Worm (Caenorhabditis elegans) whole organism, midembryonic: Measurements from ENCODE around the gene chca-1.

Experiments
- T22C8.4 ChIP-seq: fragments of 200-800 bp; sonication (Bioruptor generic); IDR thresholded peaks from 2 replicates; pipeline ENCODE4 v1.3.6; 2022; ENCODE audit warnings: missing genetic modification characterization, missing compliant biosample characterization
- cog-1 ChIP-seq: sonication (generic microtip); optimal IDR thresholded peaks from 2 replicates; lab custom pipeline; 2016; ENCODE audit warnings: missing genetic modification characterization, missing compliant biosample characterization
- flt-1 ChIP-seq: fragments of 200-800 bp; sonication (Bioruptor generic); IDR thresholded peaks from 2 replicates; pipeline ENCODE4 v1.3.6; 2022; ENCODE audit warnings: missing genetic modification characterization, missing compliant biosample characterization
- klf-2 ChIP-seq: fragments of 200-800 bp; sonication (Bioruptor generic); conservative IDR thresholded peaks from 2 replicates; pipeline ENCODE4 v1.3.6; 2022; ENCODE audit warnings: missing genetic modification reagents, missing genetic modification characterization, missing compliant biosample characterization
- med-1 ChIP-seq: sonication (generic microtip); optimal IDR thresholded peaks from 2 replicates; lab custom pipeline; 2017; ENCODE audit warnings: missing genetic modification characterization, mild to moderate bottlenecking, missing compliant biosample characterization, antibody characterized with exemption, missing genetic modification reagents; ENCODE audit not compliant: insufficient read depth
- ref-1 ChIP-seq: fragments of 200-800 bp; sonication (Bioruptor generic); conservative IDR thresholded peaks from 2 replicates; pipeline ENCODE4 v1.3.6; 2022; ENCODE audit warnings: missing genetic modification reagents, missing genetic modification characterization, missing compliant biosample characterization
- tab-1 ChIP-seq: fragments of 200-800 bp; sonication (Bioruptor generic); IDR thresholded peaks from 2 replicates; pipeline ENCODE4 v1.3.6; 2022; ENCODE audit warnings: missing genetic modification characterization, missing compliant biosample characterization
- ztf-23 ChIP-seq: fragments of 200-800 bp; sonication (Bioruptor generic); IDR thresholded peaks from 2 replicates; pipeline ENCODE4 v1.3.6; 2022; ENCODE audit warnings: missing genetic modification reagents, missing genetic modification characterization, missing compliant biosample characterization
- ztf-29 ChIP-seq: fragments of 200-800 bp; sonication (Bioruptor generic); IDR thresholded peaks from 2 replicates; pipeline ENCODE4 v1.3.6; 2022; ENCODE audit warnings: missing genetic modification reagents, missing genetic modification characterization, missing compliant biosample characterization

Gene chca-1

DNA sequence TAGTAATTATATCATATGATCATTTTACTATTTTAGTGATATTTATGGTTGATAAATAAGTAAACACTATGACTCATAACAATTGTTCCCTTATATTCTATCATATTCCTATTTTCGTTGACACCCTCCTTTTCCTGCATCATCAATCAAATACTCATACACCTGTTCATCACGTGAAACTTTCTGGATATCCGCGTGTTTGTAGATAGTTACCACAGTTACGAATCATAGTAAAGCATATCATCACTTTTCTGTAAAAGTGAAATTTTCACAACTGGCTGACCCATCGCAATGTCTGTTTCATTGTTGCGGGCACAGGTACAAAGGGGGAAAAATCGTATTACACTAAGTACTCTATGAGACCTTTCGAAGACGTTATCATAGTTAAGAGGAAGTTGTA, 17.3 kb upstream of the chca-1 start:
- TF ChIP-seq klf-2 (no peak), ref-1 (GFP tag; lab: Robert Waterston, UW) (no peak), cog-1 (no peak), med-1 (GFP tag; lab: Kevin White, UChicago) (no peak), ztf-23 (GFP tag; lab: Robert Waterston, UW) (no peak), T22C8.4 (no peak), tab-1 (GFP tag; lab: Robert Waterston, UW) (no peak), flt-1 (GFP tag; lab: Robert Waterston, UW) (no peak), ztf-29 (GFP tag; lab: Robert Waterston, UW) (no peak)

DNA sequence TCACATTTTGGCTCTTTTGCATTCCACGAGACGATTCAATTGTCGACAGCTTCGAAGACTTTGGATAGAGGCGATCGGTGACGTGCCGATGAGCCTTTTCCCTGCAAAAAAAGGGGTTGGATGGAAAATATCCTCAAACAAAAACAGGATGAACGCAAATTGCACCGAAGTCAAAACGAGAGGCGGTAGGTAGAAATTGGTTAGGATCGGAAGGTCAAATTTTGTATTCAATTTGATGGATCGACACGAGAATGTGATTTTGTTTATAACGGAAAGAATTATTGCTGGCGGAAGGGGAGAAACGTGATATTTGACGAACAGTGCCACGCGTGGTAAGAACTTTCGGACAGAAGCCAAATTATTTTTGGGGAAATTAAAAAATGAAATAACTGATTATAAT, 16.3 kb upstream of the chca-1 start, which contains the start of gene mca-1:
mca-1 (minus strand) TSS at position 101 of the 400 bp plus-strand sequence.
- TF ChIP-seq flt-1 (GFP tag; lab: Robert Waterston, UW), result no peak
- no peak for TF ChIP-seq T22C8.4
- TF ChIP-seq tab-1 (GFP tag; lab: Robert Waterston, UW), result no peak
- no peak for TF ChIP-seq med-1 (GFP tag; lab: Kevin White, UChicago)
- TF ChIP-seq klf-2, result no peak
- TF ChIP-seq ref-1 (GFP tag; lab: Robert Waterston, UW), result no peak
- no peak for TF ChIP-seq ztf-23 (GFP tag; lab: Robert Waterston, UW)
- no peak for TF ChIP-seq ztf-29 (GFP tag; lab: Robert Waterston, UW)
- no peak for TF ChIP-seq cog-1

DNA sequence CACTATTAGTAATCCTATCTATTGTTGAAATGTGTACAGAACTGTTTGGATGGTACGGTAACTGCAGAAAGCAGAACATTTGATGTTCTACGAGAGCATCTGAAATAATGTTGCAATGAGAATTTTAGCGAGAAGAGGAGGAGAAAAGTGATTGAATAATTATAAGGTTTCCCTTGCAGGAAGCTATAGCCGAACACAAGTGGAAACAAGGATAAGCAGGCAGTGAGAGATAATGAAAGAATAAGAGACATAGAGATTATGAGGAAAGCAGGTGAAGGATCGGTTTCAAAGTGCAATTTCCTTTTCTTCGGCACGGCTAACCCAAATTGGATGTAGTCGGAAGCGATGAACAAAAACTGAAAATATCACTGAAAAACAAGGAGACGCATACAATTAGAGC, 9.3 kb upstream of the chca-1 start, which contains the start of gene del-2:
del-2 (minus strand) TSS at position 101 of the 400 bp plus-strand sequence.
- TF ChIP-seq ztf-29 (GFP tag; lab: Robert Waterston, UW), result no peak
- TF ChIP-seq T22C8.4, result no peak
- no peak for TF ChIP-seq klf-2
- no peak for TF ChIP-seq flt-1 (GFP tag; lab: Robert Waterston, UW)
- no peak for TF ChIP-seq cog-1
- TF ChIP-seq med-1 (GFP tag; lab: Kevin White, UChicago), result no peak
- TF ChIP-seq tab-1 (GFP tag; lab: Robert Waterston, UW), result no peak
- no peak for TF ChIP-seq ztf-23 (GFP tag; lab: Robert Waterston, UW)
- TF ChIP-seq ref-1 (GFP tag; lab: Robert Waterston, UW), result no peak

DNA sequence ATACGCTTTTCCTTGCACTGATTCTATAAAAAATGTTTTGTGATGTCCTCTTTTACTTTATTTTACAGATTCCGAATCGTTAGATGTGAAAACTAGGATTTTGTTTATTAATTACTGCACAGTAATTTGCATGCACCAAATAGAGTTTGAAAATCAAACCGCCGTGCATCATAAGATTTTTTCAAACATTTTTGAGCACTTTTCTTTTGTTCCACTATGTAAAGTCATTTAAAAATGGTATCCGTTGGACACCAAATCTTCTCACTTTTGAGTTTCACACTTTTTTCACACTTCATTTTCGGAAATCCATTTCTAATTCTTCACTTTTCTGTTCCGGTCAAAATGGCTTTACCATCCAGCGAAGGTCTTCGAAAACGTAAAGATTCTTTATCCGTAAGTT, 8.0 kb upstream of the chca-1 start, which contains the start of gene degl-2:
degl-2 (plus strand) TSS at position 301 of the 400 bp plus-strand sequence.
- TF ChIP-seq ref-1 (GFP tag; lab: Robert Waterston, UW) (no peak), flt-1 (GFP tag; lab: Robert Waterston, UW) (no peak), med-1 (GFP tag; lab: Kevin White, UChicago) (no peak), klf-2 (no peak), cog-1 (no peak), T22C8.4 (no peak)

DNA sequence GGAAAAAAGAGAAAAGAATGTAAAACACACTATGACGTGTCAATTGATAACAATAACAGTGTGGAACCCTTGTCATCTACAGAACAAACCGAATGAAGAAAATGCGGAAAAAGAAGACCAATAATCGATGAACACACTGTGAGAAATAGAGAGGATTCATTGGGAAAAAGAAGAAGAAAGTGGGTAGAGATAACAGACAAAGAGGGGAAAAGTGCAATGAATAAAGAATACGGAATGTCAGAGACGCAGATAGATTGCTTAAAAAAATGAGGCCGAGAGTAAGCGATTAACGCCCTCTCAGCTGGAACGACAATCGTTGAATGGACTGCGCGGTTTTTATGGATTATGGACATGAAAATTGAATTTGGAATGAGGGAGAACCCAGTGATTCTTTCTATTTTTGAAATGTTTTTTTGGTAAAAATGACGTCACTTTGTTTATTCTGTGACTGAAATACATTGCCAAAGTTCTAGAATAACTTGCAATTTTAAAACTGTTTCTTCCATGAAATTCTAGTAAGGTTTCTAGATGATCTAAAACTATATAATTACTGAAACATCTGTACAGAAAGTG, 3.3 kb upstream of the chca-1 start, which contains the start of gene amph-1:
amph-1 (minus strand) TSS at position 85 of the 573 bp plus-strand sequence.
- TF ChIP-seq ztf-29 (GFP tag; lab: Robert Waterston, UW), result no peak
- no peak for TF ChIP-seq ztf-23 (GFP tag; lab: Robert Waterston, UW)
- TF ChIP-seq T22C8.4, result no peak
- TF ChIP-seq ref-1 (GFP tag; lab: Robert Waterston, UW), result no peak
- no peak for TF ChIP-seq tab-1 (GFP tag; lab: Robert Waterston, UW)

DNA sequence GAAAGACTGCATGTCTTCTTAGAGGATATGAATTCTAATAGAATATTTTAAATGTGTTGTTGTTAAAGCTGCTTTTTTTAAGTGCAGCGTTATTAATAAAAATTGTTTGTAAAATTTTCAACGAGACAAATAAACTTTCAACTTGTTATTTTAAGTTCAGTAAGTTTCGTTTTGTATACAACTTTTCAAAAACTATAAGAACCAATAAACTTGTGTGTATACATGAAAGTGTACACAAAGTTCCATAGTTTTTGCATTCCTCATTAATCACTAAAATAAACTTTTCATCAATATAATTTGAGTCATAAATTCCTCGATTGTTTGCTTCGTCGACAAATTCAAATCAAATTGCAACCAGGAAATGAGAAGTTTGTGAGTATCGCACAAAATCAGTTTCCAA, 2.5 kb upstream of the chca-1 start, which contains the start of gene srm-3:
srm-3 (plus strand) TSS at position 301 of the 400 bp plus-strand sequence.
- TF ChIP-seq klf-2, result no peak
- TF ChIP-seq ref-1 (GFP tag; lab: Robert Waterston, UW), result no peak
- no peak for TF ChIP-seq cog-1
- TF ChIP-seq flt-1 (GFP tag; lab: Robert Waterston, UW), result no peak
- TF ChIP-seq ztf-23 (GFP tag; lab: Robert Waterston, UW), result no peak
- TF ChIP-seq tab-1 (GFP tag; lab: Robert Waterston, UW), result no peak
- TF ChIP-seq ztf-29 (GFP tag; lab: Robert Waterston, UW), result no peak
- no peak for TF ChIP-seq med-1 (GFP tag; lab: Kevin White, UChicago)
- no peak for TF ChIP-seq T22C8.4

DNA sequence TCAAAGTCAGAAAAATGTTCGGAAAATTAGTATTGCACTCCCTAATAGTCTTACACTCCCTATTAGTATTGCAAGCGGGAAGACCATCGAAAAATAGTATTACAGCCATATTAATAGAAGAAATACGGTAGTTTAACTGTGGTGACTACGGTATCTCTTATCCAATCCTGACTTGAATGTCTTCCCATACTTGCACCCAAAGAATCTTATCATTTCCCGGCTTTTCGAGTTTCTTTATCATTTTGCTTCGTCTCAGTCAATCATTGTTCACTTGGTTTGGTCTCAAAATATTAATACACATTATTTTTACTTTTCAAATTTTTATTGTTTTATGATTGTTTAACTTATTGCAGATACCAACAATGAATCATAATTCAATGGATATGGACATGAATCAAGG, 2.0 kb downstream of the chca-1 start, which contains the start of gene F58G6.3:
F58G6.3 (plus strand) TSS at position 352 of the 400 bp plus-strand sequence.
- TF ChIP-seq tab-1 (GFP tag; lab: Robert Waterston, UW), result no peak
- no peak for TF ChIP-seq med-1 (GFP tag; lab: Kevin White, UChicago)
- TF ChIP-seq ref-1 (GFP tag; lab: Robert Waterston, UW), result no peak
- no peak for TF ChIP-seq ztf-29 (GFP tag; lab: Robert Waterston, UW)
- no peak for TF ChIP-seq T22C8.4
- TF ChIP-seq cog-1, result no peak
- no peak for TF ChIP-seq ztf-23 (GFP tag; lab: Robert Waterston, UW)
- TF ChIP-seq klf-2, result no peak
- TF ChIP-seq flt-1 (GFP tag; lab: Robert Waterston, UW), result no peak

DNA sequence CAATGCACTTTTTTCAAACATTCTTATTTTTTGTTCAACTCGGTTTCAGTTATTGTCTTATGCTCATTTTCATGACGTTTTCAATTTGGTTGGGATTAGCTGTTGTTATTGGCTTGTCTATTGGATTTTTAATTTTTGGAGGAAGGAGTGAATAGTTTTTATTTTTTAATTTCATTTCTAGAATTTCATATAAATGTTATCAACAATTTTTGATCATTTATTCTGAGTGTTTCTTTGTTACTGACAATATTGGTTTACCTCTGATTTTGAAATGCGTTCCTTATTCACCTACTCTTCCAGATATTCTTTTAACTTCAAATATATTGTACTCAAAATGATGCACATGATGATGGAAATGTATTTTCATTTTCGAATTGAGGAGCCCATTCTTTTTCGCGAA, 2.8 kb downstream of the chca-1 start, which contains the start of gene F58G6.7:
F58G6.7 (plus strand) TSS at position 301 of the 400 bp plus-strand sequence.
- TF ChIP-seq flt-1 (GFP tag; lab: Robert Waterston, UW) (no peak), klf-2 (no peak), med-1 (GFP tag; lab: Kevin White, UChicago) (no peak), cog-1 (no peak), ztf-23 (GFP tag; lab: Robert Waterston, UW) (no peak), tab-1 (GFP tag; lab: Robert Waterston, UW) (no peak), ref-1 (GFP tag; lab: Robert Waterston, UW) (no peak), T22C8.4 (no peak)

DNA sequence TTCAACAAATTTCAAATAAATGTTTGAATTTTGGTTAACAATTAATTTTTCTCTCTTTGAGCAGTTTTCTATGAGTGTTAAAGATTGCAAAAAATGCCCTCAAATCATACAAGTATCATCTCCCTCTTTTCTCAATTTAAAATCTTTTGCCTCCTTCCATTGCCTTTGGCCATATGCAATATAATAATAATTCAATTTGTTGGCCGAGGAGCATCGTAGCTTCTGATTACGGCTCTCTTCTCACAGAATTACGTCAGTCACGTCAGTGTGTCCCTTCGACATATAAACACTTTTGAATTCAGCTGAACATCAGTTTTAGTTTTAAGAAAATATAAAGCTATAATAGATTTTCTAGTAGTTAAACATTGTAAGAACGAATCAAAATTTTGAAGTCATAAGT, 4.4 kb downstream of the chca-1 start:
- TF ChIP-seq flt-1 (GFP tag; lab: Robert Waterston, UW), result no peak
- TF ChIP-seq ref-1 (GFP tag; lab: Robert Waterston, UW), result no peak
- no peak for TF ChIP-seq T22C8.4
- TF ChIP-seq med-1 (GFP tag; lab: Kevin White, UChicago), result no peak
- no peak for TF ChIP-seq klf-2
- no peak for TF ChIP-seq ztf-29 (GFP tag; lab: Robert Waterston, UW)
- no peak for TF ChIP-seq tab-1 (GFP tag; lab: Robert Waterston, UW)
- no peak for TF ChIP-seq ztf-23 (GFP tag; lab: Robert Waterston, UW)
- no peak for TF ChIP-seq cog-1
